Fruit fly (Drosophila melanogaster) whole organism, embryonic: ENCODE measurements around the gene CG14718.

Source experiments
- CG3847 ChIP-seq: fragments of 200-800 bp; sonication (Bioruptor generic); IDR thresholded peaks from 2 replicates; pipeline ENCODE4 v1.3.6; 2022; ENCODE audit warnings: missing biosample characterization, missing genetic modification characterization
- CG4282 ChIP-seq: fragments of 200-800 bp; sonication (Bioruptor generic); optimal IDR thresholded peaks from 2 replicates; lab custom pipeline; 2016; ENCODE audit warnings: missing biosample characterization, missing genetic modification characterization
- CG6854 ChIP-seq: fragments of 200-800 bp; sonication (Bioruptor generic); optimal IDR thresholded peaks from 3 replicates; lab custom pipeline; 2017; ENCODE audit warnings: missing biosample characterization, mild to moderate bottlenecking, missing genetic modification characterization
- CG9727 ChIP-seq: fragments of 200-800 bp; sonication (Bioruptor generic); optimal IDR thresholded peaks from 3 replicates; lab custom pipeline; 2017; ENCODE audit warnings: missing biosample characterization, mild to moderate bottlenecking, missing genetic modification characterization
- CTCF ChIP-seq: fragments of 200-800 bp; sonication (Bioruptor generic); optimal IDR thresholded peaks from 2 replicates; lab custom pipeline; 2017; ENCODE audit warnings: missing biosample characterization, mild to moderate bottlenecking, missing genetic modification characterization, moderate library complexity
- HLH4C ChIP-seq: fragments of 200-800 bp; sonication (Bioruptor generic); IDR thresholded peaks from 3 replicates; pipeline ENCODE4 v1.3.6; 2022; ENCODE audit warnings: missing biosample characterization, missing genetic modification characterization; ENCODE audit not compliant: partially characterized antibody
- Hr51 ChIP-seq, 2 experiments: fragments of 200-800 bp; sonication (Bioruptor generic); optimal IDR thresholded peaks; 2 replicates in 1 of 2; 3 replicates in 1 of 2; lab custom pipeline; 2016 to 2018; ENCODE audit warnings: missing biosample characterization in 2 of 2, missing genetic modification characterization in 2 of 2, mild to moderate bottlenecking in 1 of 2, moderate library complexity in 1 of 2
- Nf-YB ChIP-seq: fragments of 200-800 bp; sonication (Bioruptor generic); optimal IDR thresholded peaks from 3 replicates; lab custom pipeline; 2019; ENCODE audit warnings: missing biosample characterization, mild to moderate bottlenecking, missing genetic modification characterization, moderate library complexity
- Oli ChIP-seq: fragments of 200-800 bp; sonication (Bioruptor generic); optimal IDR thresholded peaks from 2 replicates; lab custom pipeline; 2018; ENCODE audit warnings: missing biosample characterization, mild to moderate bottlenecking, missing genetic modification characterization, moderate library complexity
- Rx ChIP-seq: fragments of 200-800 bp; sonication (Bioruptor generic); IDR thresholded peaks from 2 replicates; pipeline ENCODE4 v1.3.6; 2022; ENCODE audit warnings: missing biosample characterization, missing genetic modification characterization
- Sin3A ChIP-seq: fragments of >200 bp; optimal IDR thresholded peaks from 2 replicates; lab custom pipeline; 2018
- eve ChIP-seq, 2 experiments: fragments of >200 bp; optimal IDR thresholded peaks; 2 replicates each; lab custom pipeline; 2017; ENCODE audit warnings: missing biosample characterization in 2 of 2, missing genetic modification characterization in 2 of 2
- fru ChIP-seq: fragments of >200 bp; optimal IDR thresholded peaks from 2 replicates; lab custom pipeline; 2017

dm6 chr3R:11683675-11684074, 16.7 kb upstream of the CG14718 start:
- TF ChIP-seq Oli (tag; lab: Kevin White, UChicago), result no peak
- no peak for TF ChIP-seq CTCF (GFP tag; lab: Kevin White, UChicago)
- TF ChIP-seq fru (lab: Kevin White, UChicago), result no peak
- TF ChIP-seq CG6854 (GFP tag; lab: Kevin White, UChicago), result no peak
- TF ChIP-seq Nf-YB (GFP tag; lab: Kevin White, UChicago), result no peak
- no peak for TF ChIP-seq CG4282 (GFP tag; lab: Kevin White, UChicago)
- TF ChIP-seq CG3847 (GFP tag; lab: Robert Waterston, UW), result no peak
- no peak for TF ChIP-seq CG9727 (GFP tag; lab: Kevin White, UChicago)
- no peak for TF ChIP-seq Hr51 (GFP tag; optimal IDR thresholded peaks at IDR 0.05; lab: Kevin White, UChicago)
- TF ChIP-seq HLH4C, result no peak
- TF ChIP-seq Rx (GFP tag; lab: Robert Waterston, UW), result no peak
- no peak for TF ChIP-seq eve (GFP tag; optimal IDR thresholded peaks at IDR 0.05; lab: Kevin White, UChicago)
- TF ChIP-seq Sin3A (lab: Kevin White, UChicago), result no peak
